Worm (Caenorhabditis elegans): Measurements from ENCODE around the gene hum-2.

ce11 chrV:9399886-9400373 lies 14.0 kb downstream of the hum-2 start, which contains the start of gene trpp-4:
- TF ChIP-seq ceh-31 (tag; optimal IDR thresholded peaks at IDR 0.05) (no peak), ttx-3 (tag; optimal IDR thresholded peaks at IDR 0.05) (no peak), ceh-48 (tag; optimal IDR thresholded peaks at IDR 0.05) (no peak), madf-2 (tag; optimal IDR thresholded peaks at IDR 0.05) (no peak), hlh-6 (tag; optimal IDR thresholded peaks at IDR 0.05) (no peak), ceh-30 (tag; optimal IDR thresholded peaks at IDR 0.05) (no peak), fkh-10 (GFP tag; optimal IDR thresholded peaks at IDR 0.05) (no peak), pros-1 (tag; optimal IDR thresholded peaks at IDR 0.05) (no peak), pha-4 (tag; optimal IDR thresholded peaks at IDR 0.05) (no peak)

Data from whole organism, late embryonic.